Worm (Caenorhabditis elegans) whole organism, L1 larva: ENCODE data around the gene F02C9.1.

Source experiments
- ceh-82 ChIP-seq, 3 experiments: fragments of 150-350 bp in 1 of 3; sonication (generic microtip) in 2 of 3; optimal IDR thresholded peaks; 2 replicates each; lab custom pipeline; 2014 to 2017; ENCODE audit warnings: missing biosample characterization in 3 of 3, missing genetic modification characterization in 3 of 3
- elt-3 ChIP-seq, 6 experiments: fragments of 150-350 bp in 1 of 6; sonication (generic microtip); optimal IDR thresholded peaks; 2 replicates each; lab custom pipeline; 2017 to 2018; ENCODE audit warnings: missing biosample characterization in 6 of 6, missing genetic modification characterization in 6 of 6, inconsistent platforms in 1 of 6
- grh-1 ChIP-seq: fragments of 200-800 bp; sonication (Bioruptor generic); IDR thresholded peaks from 2 replicates; pipeline ENCODE4 v1.3.6; 2022; ENCODE audit warnings: missing genetic modification reagents, missing genetic modification characterization, missing compliant biosample characterization
- lsy-2 ChIP-seq, 2 experiments: fragments of 150-350 bp; optimal IDR thresholded peaks; 2 replicates each; lab custom pipeline; 2014; ENCODE audit warnings: missing biosample characterization in 2 of 2, missing genetic modification characterization in 2 of 2
- nhr-237 ChIP-seq: fragments of 150-350 bp; optimal IDR thresholded peaks from 2 replicates; lab custom pipeline; 2014; ENCODE audit warnings: missing biosample characterization, missing genetic modification characterization
- pqm-1 ChIP-seq: sonication (generic microtip); optimal IDR thresholded peaks from 3 replicates; lab custom pipeline; 2017; ENCODE audit warnings: missing biosample characterization, missing genetic modification characterization
- tbx-2 ChIP-seq: sonication (generic microtip); optimal IDR thresholded peaks from 2 replicates; lab custom pipeline; 2016; ENCODE audit warnings: missing genetic modification characterization, missing compliant biosample characterization
- ztf-11 ChIP-seq, 2 experiments: sonication (generic microtip); optimal IDR thresholded peaks; 2 replicates each; lab custom pipeline; 2016 to 2017; ENCODE audit warnings: missing genetic modification characterization in 2 of 2, missing biosample characterization in 1 of 2, missing compliant biosample characterization in 1 of 2

ce11 chrV:3104134-3104533 is 34.4 kb upstream of the F02C9.1 start, which contains the start of gene str-66:
- TF ChIP-seq lsy-2 (tag; optimal IDR thresholded peaks at IDR 0.05; lab: Kevin White, UChicago), result no peak
- TF ChIP-seq tbx-2 (tag; lab: Kevin White, UChicago), result no peak
- TF ChIP-seq pqm-1 (tag; lab: Kevin White, UChicago), result no peak
- TF ChIP-seq ceh-82 (tag; optimal IDR thresholded peaks at IDR 0.05; lab: Kevin White, UChicago), result no peak
- TF ChIP-seq elt-3 (tag; optimal IDR thresholded peaks at IDR 0.05; lab: Kevin White, UChicago), result no peak
- no peak for TF ChIP-seq grh-1 (GFP tag; lab: Robert Waterston, UW)
- TF ChIP-seq ztf-11 (tag; optimal IDR thresholded peaks at IDR 0.05; lab: Kevin White, UChicago), result no peak
- TF ChIP-seq nhr-237, result no peak
